Worm (Caenorhabditis elegans) whole organism, young adult: Measurements from ENCODE around the gene ugt-58.

Source experiments
- B0261.1 ChIP-seq: sonication (generic microtip); optimal IDR thresholded peaks from 2 replicates; lab custom pipeline; 2016; ENCODE audit warnings: mild to moderate bottlenecking, missing genetic modification characterization, moderate library complexity, missing compliant biosample characterization
- F10E7.11 ChIP-seq: sonication (generic microtip); optimal IDR thresholded peaks from 2 replicates; lab custom pipeline; 2017; ENCODE audit warnings: mild to moderate bottlenecking, missing genetic modification characterization, moderate library complexity, missing compliant biosample characterization
- T07F8.4 ChIP-seq: sonication (generic microtip); optimal IDR thresholded peaks from 2 replicates; lab custom pipeline; 2016; ENCODE audit warnings: mild to moderate bottlenecking, missing genetic modification characterization, moderate library complexity, missing compliant biosample characterization
- Y53F4B.3 ChIP-seq: fragments of 200-800 bp; sonication (Bioruptor generic); IDR thresholded peaks from 2 replicates; pipeline ENCODE4 v1.3.6; 2022; ENCODE audit warnings: missing genetic modification reagents, missing genetic modification characterization, missing compliant biosample characterization
- Y53G8AR.9 ChIP-seq: fragments of 200-800 bp; sonication (Bioruptor generic); conservative IDR thresholded peaks from 2 replicates; pipeline ENCODE4 v1.3.6; 2022; ENCODE audit warnings: missing genetic modification reagents, missing genetic modification characterization, missing compliant biosample characterization
- Y56A3A.18 ChIP-seq: fragments of 200-800 bp; sonication (Bioruptor generic); IDR thresholded peaks from 2 replicates; pipeline ENCODE4 v1.3.6; 2022; ENCODE audit warnings: missing genetic modification reagents, missing genetic modification characterization, missing compliant biosample characterization
- Y95B8A.8 ChIP-seq: fragments of 200-800 bp; sonication (Bioruptor generic); IDR thresholded peaks from 2 replicates; pipeline ENCODE4 v1.3.6; 2022; ENCODE audit warnings: missing genetic modification reagents, missing genetic modification characterization, missing compliant biosample characterization
- ZK185.1 ChIP-seq: sonication (generic microtip); optimal IDR thresholded peaks from 2 replicates; lab custom pipeline; 2016; ENCODE audit warnings: mild to moderate bottlenecking, missing genetic modification characterization, missing compliant biosample characterization; ENCODE audit not compliant: poor library complexity, severe bottlenecking
- ama-1 ChIP-seq, 3 experiments: fragments of 150-350 bp in 1 of 3; sonication (generic microtip) in 2 of 3; optimal IDR thresholded peaks; 2 replicates each; lab custom pipeline; 2014 to 2018; ENCODE audit warnings: missing biosample characterization in 2 of 3, missing genetic modification characterization in 2 of 3, missing genetic modification reagents in 2 of 3
- aptf-3 ChIP-seq: fragments of 200-800 bp; sonication (Bioruptor generic); IDR thresholded peaks from 2 replicates; pipeline ENCODE4 v1.3.6; 2022; ENCODE audit warnings: missing genetic modification characterization, missing compliant biosample characterization
- attf-3 ChIP-seq: fragments of 200-800 bp; sonication (Bioruptor generic); conservative IDR thresholded peaks from 2 replicates; pipeline ENCODE4 v1.3.6; 2022; ENCODE audit warnings: missing genetic modification reagents, missing genetic modification characterization, missing compliant biosample characterization
- attf-5 ChIP-seq: fragments of 200-800 bp; sonication (Bioruptor generic); optimal IDR thresholded peaks from 2 replicates; lab custom pipeline; 2018; ENCODE audit warnings: mild to moderate bottlenecking, missing genetic modification characterization, missing compliant biosample characterization
- bed-1 ChIP-seq: fragments of 200-800 bp; sonication (Bioruptor generic); IDR thresholded peaks from 2 replicates; pipeline ENCODE4 v1.3.6; 2022; ENCODE audit warnings: missing genetic modification reagents, missing genetic modification characterization, missing compliant biosample characterization
- bed-2 ChIP-seq: fragments of 200-800 bp; sonication (Bioruptor generic); IDR thresholded peaks from 2 replicates; pipeline ENCODE4 v1.3.6; 2022; ENCODE audit warnings: missing genetic modification reagents, missing genetic modification characterization, missing compliant biosample characterization
- cebp-2 ChIP-seq: fragments of 200-800 bp; sonication (Bioruptor generic); IDR thresholded peaks from 2 replicates; pipeline ENCODE4 v1.3.6; 2022; ENCODE audit warnings: missing genetic modification characterization, missing compliant biosample characterization
- ceh-27 ChIP-seq: fragments of 200-800 bp; sonication (Bioruptor generic); optimal IDR thresholded peaks from 2 replicates; lab custom pipeline; 2018; ENCODE audit warnings: mild to moderate bottlenecking, missing genetic modification characterization, moderate library complexity, missing compliant biosample characterization
- chd-7 ChIP-seq: sonication (generic microtip); optimal IDR thresholded peaks from 2 replicates; lab custom pipeline; 2016; ENCODE audit warnings: mild to moderate bottlenecking, missing genetic modification characterization, moderate library complexity, missing compliant biosample characterization
- die-1 ChIP-seq: sonication (generic microtip); optimal IDR thresholded peaks from 2 replicates; lab custom pipeline; 2016; ENCODE audit warnings: missing genotype, mild to moderate bottlenecking, missing genetic modification characterization, missing compliant biosample characterization
- ekl-4 ChIP-seq: fragments of 200-800 bp; sonication (Bioruptor generic); IDR thresholded peaks from 2 replicates; pipeline ENCODE4 v1.3.6; 2022; ENCODE audit warnings: missing genetic modification reagents, missing genetic modification characterization, missing compliant biosample characterization
- ets-4 ChIP-seq: fragments of 200-800 bp; sonication (Bioruptor generic); optimal IDR thresholded peaks from 2 replicates; lab custom pipeline; 2018; ENCODE audit warnings: mild to moderate bottlenecking, missing genetic modification characterization, missing compliant biosample characterization
- hlh-12 ChIP-seq: sonication (generic microtip); optimal IDR thresholded peaks from 2 replicates; lab custom pipeline; 2016; ENCODE audit warnings: missing genetic modification characterization, missing compliant biosample characterization
- hrde-1 ChIP-seq: sonication (generic microtip); optimal IDR thresholded peaks from 2 replicates; lab custom pipeline; 2016; ENCODE audit warnings: missing genetic modification characterization, mild to moderate bottlenecking, missing compliant biosample characterization, moderate library complexity, missing genotype, missing genetic modification reagents, borderline replicate concordance
- hsf-1 ChIP-seq: fragments of 200-800 bp; sonication (Bioruptor generic); IDR thresholded peaks from 2 replicates; pipeline ENCODE4 v1.3.6; 2022; ENCODE audit warnings: missing genetic modification reagents, missing genetic modification characterization, missing compliant biosample characterization
- let-607 ChIP-seq, 2 experiments: fragments of 200-800 bp in 1 of 2; sonication (Bioruptor generic) in 1 of 2; sonication (generic microtip) in 1 of 2; optimal IDR thresholded peaks; 2 replicates each; lab custom pipeline; 2016 to 2018; ENCODE audit warnings: mild to moderate bottlenecking in 2 of 2, missing compliant biosample characterization in 2 of 2, missing genetic modification characterization in 2 of 2, moderate library complexity in 2 of 2, missing genotype in 1 of 2
- lin-35 ChIP-seq, 3 experiments: fragments of 150-350 bp in 2 of 3; sonication (generic microtip) in 1 of 3; optimal IDR thresholded peaks; 2 replicates each; lab custom pipeline; 2014 to 2018; ENCODE audit warnings: missing biosample characterization in 3 of 3, missing genetic modification characterization in 3 of 3, missing genetic modification reagents in 3 of 3
- lin-54 ChIP-seq: fragments of 200-800 bp; sonication (Bioruptor generic); optimal IDR thresholded peaks from 2 replicates; lab custom pipeline; 2018; ENCODE audit warnings: mild to moderate bottlenecking, missing genetic modification characterization, missing compliant biosample characterization
- lir-1 ChIP-seq: fragments of 200-800 bp; sonication (Bioruptor generic); conservative IDR thresholded peaks from 2 replicates; pipeline ENCODE4 v1.3.6; 2022; ENCODE audit warnings: missing genetic modification reagents, missing genetic modification characterization, missing compliant biosample characterization
- lsl-1 ChIP-seq: fragments of 200-800 bp; sonication (Bioruptor generic); optimal IDR thresholded peaks from 2 replicates; lab custom pipeline; 2018; ENCODE audit warnings: mild to moderate bottlenecking, missing genetic modification characterization, moderate library complexity, missing compliant biosample characterization
- mcd-1 ChIP-seq: fragments of 200-800 bp; sonication (Bioruptor generic); IDR thresholded peaks from 2 replicates; pipeline ENCODE4 v1.3.6; 2022; ENCODE audit warnings: missing genetic modification reagents, missing genetic modification characterization, missing compliant biosample characterization
- nfya-2 ChIP-seq: fragments of 200-800 bp; sonication (Bioruptor generic); IDR thresholded peaks from 2 replicates; pipeline ENCODE4 v1.3.6; 2022; ENCODE audit warnings: missing genetic modification reagents, missing genetic modification characterization, missing compliant biosample characterization
- nhr-80 ChIP-seq: sonication (generic microtip); optimal IDR thresholded peaks from 2 replicates; lab custom pipeline; 2016; ENCODE audit warnings: missing genetic modification characterization, missing compliant biosample characterization
- nhr-90 ChIP-seq: sonication (generic microtip); optimal IDR thresholded peaks from 2 replicates; lab custom pipeline; 2016; ENCODE audit warnings: missing genotype, mild to moderate bottlenecking, missing genetic modification characterization, missing compliant biosample characterization
- pbrm-1 ChIP-seq: fragments of 200-800 bp; sonication (Bioruptor generic); IDR thresholded peaks from 2 replicates; pipeline ENCODE4 v1.3.6; 2022; ENCODE audit warnings: missing genetic modification reagents, missing genetic modification characterization, missing compliant biosample characterization
- repo-1 ChIP-seq: sonication (generic microtip); optimal IDR thresholded peaks from 2 replicates; lab custom pipeline; 2017; ENCODE audit warnings: mild to moderate bottlenecking, missing genetic modification characterization, missing compliant biosample characterization
- snpc-4 ChIP-seq, 5 experiments: fragments of 150-350 bp in 1 of 5; sonication (generic microtip) in 4 of 5; optimal IDR thresholded peaks; 2 replicates each; lab custom pipeline; 2014 to 2018; ENCODE audit warnings: missing genetic modification characterization in 5 of 5, missing biosample characterization in 3 of 5, antibody characterized with exemption in 2 of 5, mild to moderate bottlenecking in 2 of 5, missing compliant biosample characterization in 2 of 5, missing genotype in 2 of 5, moderate library complexity in 2 of 5, missing genetic modification reagents in 1 of 5
- sptf-2 ChIP-seq: fragments of 200-800 bp; sonication (Bioruptor generic); optimal IDR thresholded peaks from 2 replicates; lab custom pipeline; 2018; ENCODE audit warnings: mild to moderate bottlenecking, missing genetic modification characterization, missing compliant biosample characterization
- tbp1 ChIP-seq: fragments of 200-800 bp; sonication (Bioruptor generic); optimal IDR thresholded peaks from 2 replicates; lab custom pipeline; 2018; ENCODE audit warnings: mild to moderate bottlenecking, missing genetic modification characterization, missing compliant biosample characterization
- zfh-2 ChIP-seq: fragments of 200-800 bp; sonication (Bioruptor generic); conservative IDR thresholded peaks from 2 replicates; pipeline ENCODE4 v1.3.6; 2022; ENCODE audit warnings: missing genetic modification reagents, missing genetic modification characterization, missing compliant biosample characterization
- ztf-26 ChIP-seq: sonication (generic microtip); optimal IDR thresholded peaks from 2 replicates; lab custom pipeline; 2017; ENCODE audit warnings: missing genetic modification characterization, missing compliant biosample characterization
- ztf-28 ChIP-seq: fragments of 200-800 bp; sonication (Bioruptor generic); IDR thresholded peaks from 2 replicates; pipeline ENCODE4 v1.3.6; 2022; ENCODE audit warnings: missing genetic modification reagents, missing genetic modification characterization, missing compliant biosample characterization

ugt-58 gene

ce11 chrII:9621121-9621520 lies 34.5 kb upstream of the ugt-58 start (continued):
- TF ChIP-seq hrde-1: no peak
- TF ChIP-seq nfya-2 (GFP tag; lab: Robert Waterston, UW): no peak
- no peak for TF ChIP-seq B0261.1

DNA sequence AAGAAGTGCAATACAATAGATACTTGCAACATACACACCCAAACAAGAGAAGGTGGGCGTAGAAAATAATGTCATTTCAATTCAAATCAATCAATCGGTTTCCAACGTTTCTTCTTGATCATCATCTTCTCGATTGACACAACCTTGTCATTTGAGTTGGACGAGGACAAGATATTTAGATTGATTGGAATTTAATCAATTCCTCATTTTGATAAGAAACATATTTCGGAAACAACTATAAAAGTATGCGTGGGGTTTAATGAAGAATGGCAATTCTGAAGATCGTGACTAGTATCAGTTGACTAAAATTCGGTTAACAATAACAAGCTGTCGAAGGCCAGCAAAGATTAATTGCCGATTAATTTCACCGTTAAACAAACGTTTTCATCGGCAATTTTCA lies 34.0 kb upstream of the ugt-58 start:
- TF ChIP-seq let-607 (tag; optimal IDR thresholded peaks at IDR 0.05; lab: Kevin White, UChicago) (peak; percentile 93 to 94), aptf-3 (GFP tag; lab: Robert Waterston, UW) (no peak), ZK185.1 (tag; lab: Kevin White, UChicago) (peak; percentile 29), hsf-1 (no peak), bed-1 (no peak), nhr-80 (peak; percentile 72), pbrm-1 (GFP tag; lab: Robert Waterston, UW) (no peak)

- TF ChIP-seq mcd-1 (GFP tag; lab: Robert Waterston, UW) (0 out of 2 replicates have a peak, but pooled peaks have one; percentile 8), Y53F4B.3 (GFP tag; lab: Robert Waterston, UW) (no peak), hlh-12 (no peak), ceh-27 (no peak), Y56A3A.18 (GFP tag; lab: Robert Waterston, UW) (0 out of 2 replicates have a peak, but pooled peaks have one; percentile 28), ekl-4 (GFP tag; lab: Robert Waterston, UW) (no peak), T07F8.4 (tag; lab: Kevin White, UChicago) (no peak), zfh-2 (GFP tag; lab: Robert Waterston, UW) (peak; percentile 41; the same call in 1 of the 2 replicates), ama-1 (optimal IDR thresholded peaks at IDR 0.05; lab: Kevin White, UChicago) (peak; percentile 89), ama-1 (GFP tag; optimal IDR thresholded peaks at IDR 0.05; lab: Kevin White, UChicago) (no peak)
- TF ChIP-seq, all 124 proteins: peak for 4
Measured at ce11 chrII:9619995-9620535, 33.5 kb upstream of the ugt-58 start.

DNA sequence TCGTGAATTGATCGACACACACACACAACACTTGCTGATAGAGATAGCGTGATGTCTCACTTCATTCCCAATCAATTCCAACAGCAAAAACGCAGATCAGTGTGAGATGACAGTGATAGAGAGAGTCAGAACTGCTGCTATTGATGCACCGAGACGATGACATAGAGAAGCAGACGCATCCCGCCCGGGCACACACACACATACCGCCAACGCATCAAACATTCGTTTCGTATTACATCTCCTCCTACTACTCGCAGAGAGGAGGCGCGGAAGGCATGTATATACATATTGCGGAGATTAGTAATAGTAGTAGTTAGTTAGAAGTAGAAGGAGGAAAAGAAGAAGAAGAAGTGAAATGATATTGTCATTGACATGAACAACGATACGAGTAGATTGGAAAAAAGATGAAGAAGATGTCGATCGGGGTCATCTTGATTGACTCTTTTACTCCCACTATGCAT lies 32.8 kb upstream of the ugt-58 start:
- TF ChIP-seq ztf-26 (tag; lab: Kevin White, UChicago) (peak; percentile 27), hlh-12 (no peak), nhr-90 (peak; percentile 50), F10E7.11 (tag; lab: Kevin White, UChicago) (no peak), Y56A3A.18 (GFP tag; lab: Robert Waterston, UW) (0 out of 2 replicates have a peak, but pooled peaks have one; percentile 36), chd-7 (no peak), ama-1 (optimal IDR thresholded peaks at IDR 0.05; lab: Kevin White, UChicago) (peak; percentile 39), ama-1 (GFP tag; optimal IDR thresholded peaks at IDR 0.05; lab: Kevin White, UChicago) (no peak), repo-1 (tag; lab: Kevin White, UChicago) (no peak), lir-1 (no peak), Y95B8A.8 (GFP tag; lab: Robert Waterston, UW) (no peak), sptf-2 (no peak), nhr-80 (peak; percentile 92), mcd-1 (GFP tag; lab: Robert Waterston, UW) (peak; percentile 35; the same call in 1 of the 2 replicates), attf-5 (GFP tag; lab: Kevin White, UChicago) (peak; percentile 50), Y53G8AR.9 (no peak; the same call in 1 of the 2 replicates), lin-35 (GFP tag; optimal IDR thresholded peaks at IDR 0.05; lab: Kevin White, UChicago) (no peak), snpc-4 (GFP tag; optimal IDR thresholded peaks at IDR 0.05; lab: Kevin White, UChicago) (no peak), snpc-4 (tag; optimal IDR thresholded peaks at IDR 0.05; lab: Kevin White, UChicago) (peak in 3 of 4 experiments; percentile 3 to 32 (median 6)), zfh-2 (GFP tag; lab: Robert Waterston, UW) (0 out of 2 replicates have a peak, but pooled peaks have one; percentile 25), ztf-28 (GFP tag; lab: Robert Waterston, UW) (no peak), ets-4 (GFP tag; lab: Kevin White, UChicago) (peak; percentile 94), cebp-2 (no peak), lin-54 (peak; percentile 25), ZK185.1 (tag; lab: Kevin White, UChicago) (no peak), die-1 (tag; lab: Kevin White, UChicago) (peak; percentile 20), attf-3 (GFP tag; lab: Robert Waterston, UW) (no peak), lsl-1 (no peak), tbp1 (GFP tag; lab: Kevin White, UChicago) (no peak), bed-2 (GFP tag; lab: Robert Waterston, UW) (no peak)
